Worm (Caenorhabditis elegans) whole organism, mixed stage, embryonic: ENCODE results near the gene twk-23.

Experiments
- bed-3 ChIP-seq: fragments of 200-800 bp; sonication (Bioruptor generic); optimal IDR thresholded peaks from 3 replicates; lab custom pipeline; 2018; ENCODE audit warnings: mild to moderate bottlenecking, missing genetic modification characterization, moderate library complexity, missing compliant biosample characterization
- ceh-39 ChIP-seq: fragments of 150-350 bp; optimal IDR thresholded peaks from 2 replicates; lab custom pipeline; 2014; ENCODE audit warnings: missing biosample characterization, missing genetic modification characterization
- ceh-43 ChIP-seq: fragments of 200-800 bp; sonication (Bioruptor generic); optimal IDR thresholded peaks from 2 replicates; lab custom pipeline; 2018; ENCODE audit warnings: mild to moderate bottlenecking, missing genetic modification characterization, moderate library complexity, missing compliant biosample characterization
- ces-1 ChIP-seq: fragments of 150-350 bp; optimal IDR thresholded peaks from 2 replicates; lab custom pipeline; 2014; ENCODE audit warnings: missing biosample characterization, missing genetic modification reagents, missing genetic modification characterization
- elt-1 ChIP-seq: sonication (generic microtip); optimal IDR thresholded peaks from 2 replicates; lab custom pipeline; 2017; ENCODE audit warnings: missing genetic modification characterization, mild to moderate bottlenecking, missing compliant biosample characterization, antibody characterized with exemption, moderate library complexity, borderline replicate concordance; ENCODE audit not compliant: insufficient read depth
- flh-1 ChIP-seq: fragments of 200-800 bp; sonication (Bioruptor generic); optimal IDR thresholded peaks from 2 replicates; lab custom pipeline; 2018; ENCODE audit warnings: mild to moderate bottlenecking, missing genetic modification characterization, moderate library complexity, missing compliant biosample characterization
- ham-2 ChIP-seq: fragments of 200-800 bp; sonication (Bioruptor generic); optimal IDR thresholded peaks from 2 replicates; lab custom pipeline; 2018; ENCODE audit warnings: mild to moderate bottlenecking, missing genetic modification characterization, missing compliant biosample characterization
- lin-13 ChIP-seq: fragments of 150-350 bp; optimal IDR thresholded peaks from 2 replicates; lab custom pipeline; 2014; ENCODE audit warnings: missing biosample characterization, missing genetic modification characterization
- lsy-2 ChIP-seq: fragments of 150-350 bp; optimal IDR thresholded peaks from 2 replicates; lab custom pipeline; 2014; ENCODE audit warnings: missing biosample characterization, missing genetic modification characterization
- mep-1 ChIP-seq: fragments of 150-350 bp; optimal IDR thresholded peaks from 2 replicates; lab custom pipeline; 2017; ENCODE audit warnings: missing biosample characterization, missing genetic modification reagents, missing genetic modification characterization, inconsistent platforms
- mls-2 ChIP-seq: sonication (generic microtip); optimal IDR thresholded peaks from 2 replicates; lab custom pipeline; 2016; ENCODE audit warnings: mild to moderate bottlenecking, missing genetic modification characterization, moderate library complexity, missing compliant biosample characterization
- nhr-12 ChIP-seq: fragments of 150-350 bp; optimal IDR thresholded peaks from 2 replicates; lab custom pipeline; 2014; ENCODE audit warnings: missing biosample characterization, missing genetic modification characterization
- nhr-237 ChIP-seq: fragments of 150-350 bp; optimal IDR thresholded peaks from 2 replicates; lab custom pipeline; 2014; ENCODE audit warnings: missing biosample characterization, missing genetic modification characterization
- nhr-76 ChIP-seq: sonication (generic microtip); optimal IDR thresholded peaks from 2 replicates; lab custom pipeline; 2017; ENCODE audit warnings: missing biosample characterization, missing genetic modification characterization
- sem-2 ChIP-seq: fragments of 200-800 bp; sonication (Bioruptor generic); optimal IDR thresholded peaks from 2 replicates; lab custom pipeline; 2018; ENCODE audit warnings: mild to moderate bottlenecking, missing genetic modification characterization, missing compliant biosample characterization
- sptf-1 ChIP-seq: sonication (generic microtip); optimal IDR thresholded peaks from 2 replicates; lab custom pipeline; 2017; ENCODE audit warnings: mild to moderate bottlenecking, missing genetic modification characterization, moderate library complexity, missing compliant biosample characterization
- tbx-8 ChIP-seq: fragments of 200-800 bp; sonication (Bioruptor generic); optimal IDR thresholded peaks from 2 replicates; lab custom pipeline; 2018; ENCODE audit warnings: mild to moderate bottlenecking, missing genetic modification characterization, moderate library complexity, missing compliant biosample characterization
- unc-120 ChIP-seq: sonication (generic microtip); optimal IDR thresholded peaks from 2 replicates; lab custom pipeline; 2017; ENCODE audit warnings: missing genetic modification characterization, missing compliant biosample characterization; ENCODE audit not compliant: poor library complexity, severe bottlenecking
- unc-62 ChIP-seq: fragments of 150-350 bp; optimal IDR thresholded peaks from 2 replicates; lab custom pipeline; 2014; ENCODE audit warnings: missing biosample characterization, missing genetic modification reagents, missing genetic modification characterization
- ztf-11 ChIP-seq: fragments of 150-350 bp; optimal IDR thresholded peaks from 2 replicates; lab custom pipeline; 2014; ENCODE audit warnings: missing biosample characterization, missing genetic modification characterization

Gene twk-23

ce11 chrX:13772734-13773133 is 50.6 kb downstream of the twk-23 start:
- TF ChIP-seq nhr-76 (no peak), mls-2 (tag; lab: Kevin White, UChicago) (no peak), unc-120 (tag; lab: Kevin White, UChicago) (no peak), unc-62 (GFP tag; lab: Kevin White, UChicago) (no peak), ceh-39 (tag; lab: Kevin White, UChicago) (no peak)

ce11 chrX:13770508-13770978 is 52.8 kb downstream of the twk-23 start, which contains the start of gene nkb-3:
Gene nkb-3, minus strand, starts transcription at chrX:13770558.
- TF ChIP-seq tbx-8 (GFP tag; lab: Kevin White, UChicago), result no peak
- no peak for TF ChIP-seq bed-3 (GFP tag; lab: Kevin White, UChicago)
- TF ChIP-seq sem-2, result no peak
- TF ChIP-seq elt-1 (tag; lab: Kevin White, UChicago), result no peak
- no peak for TF ChIP-seq flh-1 (GFP tag; lab: Kevin White, UChicago)
- no peak for TF ChIP-seq sptf-1 (tag; lab: Kevin White, UChicago)
- no peak for TF ChIP-seq ceh-43 (GFP tag; lab: Kevin White, UChicago)
- TF ChIP-seq mls-2 (tag; lab: Kevin White, UChicago), result no peak
- no peak for TF ChIP-seq mep-1 (tag; lab: Kevin White, UChicago)
- TF ChIP-seq lsy-2 (tag; lab: Kevin White, UChicago), result no peak
- TF ChIP-seq ham-2, result no peak
- no peak for TF ChIP-seq nhr-237 (tag; lab: Kevin White, UChicago)
- TF ChIP-seq nhr-12 (tag; lab: Kevin White, UChicago), result no peak
- TF ChIP-seq lin-13, result no peak
- TF ChIP-seq ztf-11 (tag; lab: Kevin White, UChicago), result no peak

ce11 chrX:13768562-13768961 is 54.8 kb downstream of the twk-23 start:
- no peak for TF ChIP-seq unc-120 (tag; lab: Kevin White, UChicago)
- peak; percentile 85 for TF ChIP-seq ces-1
- TF ChIP-seq, all 35 proteins: peak for 1
